Fruit fly (Drosophila melanogaster): ENCODE data around the gene Snmp1.

Snmp1 gene

dm6 chr3R:21204500-21205167 is 36.6 kb upstream of the Snmp1 start (continued):
- TF ChIP-seq BtbVII (GFP tag; optimal IDR thresholded peaks at IDR 0.05), result peak; percentile 63
- peak; percentile 80 for TF ChIP-seq bcd (GFP tag; optimal IDR thresholded peaks at IDR 0.05)
- TF ChIP-seq Pdp1 (GFP tag; optimal IDR thresholded peaks at IDR 0.05), result peak; percentile 81 to 88
- peak; percentile 51 for TF ChIP-seq CG3065 (GFP tag; optimal IDR thresholded peaks at IDR 0.05)
- TF ChIP-seq CG11398 (GFP tag; optimal IDR thresholded peaks at IDR 0.05), result peak; percentile 85
- peak; percentile 39; the same call in 1 of the 2 replicates for TF ChIP-seq Rfx (GFP tag; IDR thresholded peaks at IDR 0.05)
- TF ChIP-seq Oli (tag; optimal IDR thresholded peaks at IDR 0.05), result peak; percentile 92
- peak; percentile 91 for TF ChIP-seq Hr3 (GFP tag; optimal IDR thresholded peaks at IDR 0.05)
- TF ChIP-seq MBD-R2 (GFP tag; IDR thresholded peaks at IDR 0.05), result no peak
- TF ChIP-seq CG8478 (optimal IDR thresholded peaks at IDR 0.05), result no peak
- TF ChIP-seq CG42726 (GFP tag; IDR thresholded peaks at IDR 0.05; ENCODE audit: partially characterized antibody), result no peak
- TF ChIP-seq bab2 (GFP tag; optimal IDR thresholded peaks at IDR 0.05), result peak; percentile 82
- TF ChIP-seq Jarid2 (GFP tag; optimal IDR thresholded peaks at IDR 0.05), result peak; percentile 65
- TF ChIP-seq slp2 (GFP tag; optimal IDR thresholded peaks at IDR 0.05), result peak; percentile 80
- peak; percentile 83 for TF ChIP-seq tap (tag; optimal IDR thresholded peaks at IDR 0.05)
- peak; percentile 68 for TF ChIP-seq CG18764 (GFP tag; optimal IDR thresholded peaks at IDR 0.05)
- peak; percentile 25 for TF ChIP-seq CG12299 (tag; optimal IDR thresholded peaks at IDR 0.05)
- peak; percentile 62 for TF ChIP-seq ap (GFP tag; IDR thresholded peaks at IDR 0.05)
- peak; percentile 61 for TF ChIP-seq CG1647 (GFP tag; optimal IDR thresholded peaks at IDR 0.05)
- peak; percentile 35; the same call in 1 of the 2 replicates for TF ChIP-seq ro (GFP tag; IDR thresholded peaks at IDR 0.05)
- no peak for TF ChIP-seq pzg (GFP tag; optimal IDR thresholded peaks at IDR 0.05)
- peak; percentile 33; the same call in 1 of the 2 replicates for TF ChIP-seq tna (GFP tag; IDR thresholded peaks at IDR 0.05; ENCODE audit: partially characterized antibody)
- TF ChIP-seq CG10267 (tag; optimal IDR thresholded peaks at IDR 0.05), result peak; percentile 78
- TF ChIP-seq HLHmδ (GFP tag; optimal IDR thresholded peaks at IDR 0.05), result peak; percentile 53
- peak; percentile 86 for TF ChIP-seq NfI (GFP tag; optimal IDR thresholded peaks at IDR 0.05)
- TF ChIP-seq p53 (GFP tag; optimal IDR thresholded peaks at IDR 0.05), result no peak
- TF ChIP-seq CG9727 (GFP tag; optimal IDR thresholded peaks at IDR 0.05), result peak; percentile 78
- peak; percentile 80 for TF ChIP-seq Abd-B (GFP tag; optimal IDR thresholded peaks at IDR 0.05)
- no peak for TF ChIP-seq CG6791 (GFP tag; IDR thresholded peaks at IDR 0.05; ENCODE audit: partially characterized antibody)
- TF ChIP-seq CG12659 (GFP tag; optimal IDR thresholded peaks at IDR 0.05), result peak; percentile 80
- no peak for TF ChIP-seq CG3847 (GFP tag; IDR thresholded peaks at IDR 0.05)
- peak; percentile 72 for TF ChIP-seq Max (GFP tag; optimal IDR thresholded peaks at IDR 0.05)
- peak; percentile 66 for TF ChIP-seq CG9817 (tag; optimal IDR thresholded peaks at IDR 0.05)
- peak; percentile 60 for TF ChIP-seq Side (GFP tag; optimal IDR thresholded peaks at IDR 0.05)
- peak; percentile 51; the same call in 1 of the 2 replicates for TF ChIP-seq Atf6 (GFP tag; IDR thresholded peaks at IDR 0.05)
- TF ChIP-seq D (optimal IDR thresholded peaks at IDR 0.05), result no peak
- TF ChIP-seq D (GFP tag; optimal IDR thresholded peaks at IDR 0.05), result peak; percentile 84
- peak; percentile 62 for TF ChIP-seq stc (GFP tag; IDR thresholded peaks at IDR 0.05)
- TF ChIP-seq Blimp-1 (GFP tag; optimal IDR thresholded peaks at IDR 0.05), result peak; percentile 91
- TF ChIP-seq Doc2 (GFP tag; IDR thresholded peaks at IDR 0.05), result no peak
- TF ChIP-seq pnt (GFP tag; optimal IDR thresholded peaks at IDR 0.05), result peak; percentile 89
- TF ChIP-seq CG14965 (GFP tag; optimal IDR thresholded peaks at IDR 0.05; ENCODE audit: borderline replicate concordance), result no peak
- TF ChIP-seq CG8281 (tag; optimal IDR thresholded peaks at IDR 0.05), result peak; percentile 70
- TF ChIP-seq CG8089 (GFP tag; optimal IDR thresholded peaks at IDR 0.05), result peak; percentile 80
- TF ChIP-seq chm (GFP tag; IDR thresholded peaks at IDR 0.05), result no peak; the same call in 1 of the 2 replicates
- no peak for TF ChIP-seq al (GFP tag; IDR thresholded peaks at IDR 0.05)
- TF ChIP-seq wek (GFP tag; optimal IDR thresholded peaks at IDR 0.05), result peak; percentile 70
- TF ChIP-seq Med (GFP tag), result peak; percentile 93
- TF ChIP-seq ci (GFP tag; IDR thresholded peaks at IDR 0.05), result peak; percentile 80
- peak; percentile 69 for TF ChIP-seq Bteb2 (GFP tag; optimal IDR thresholded peaks at IDR 0.05)
